Worm (Caenorhabditis elegans) whole organism, L3 larva: ENCODE data around the gene pfd-4.

ENCODE experiments used
- R02D3.7 ChIP-seq: fragments of 150-350 bp; optimal IDR thresholded peaks from 2 replicates; lab custom pipeline; 2014; ENCODE audit warnings: missing biosample characterization, missing genetic modification characterization
- ceh-28 ChIP-seq: fragments of 150-350 bp; optimal IDR thresholded peaks from 2 replicates; lab custom pipeline; 2014; ENCODE audit warnings: missing biosample characterization, missing genetic modification reagents, missing genetic modification characterization
- elt-2 ChIP-seq: sonication (generic microtip); optimal IDR thresholded peaks from 2 replicates; lab custom pipeline; 2016; ENCODE audit warnings: missing genetic modification reagents, mild to moderate bottlenecking, missing genetic modification characterization, missing compliant biosample characterization
- fos-1 ChIP-seq: fragments of 150-350 bp; optimal IDR thresholded peaks from 2 replicates; lab custom pipeline; 2014; ENCODE audit warnings: missing biosample characterization, missing genetic modification characterization
- lin-15B ChIP-seq: fragments of 150-350 bp; optimal IDR thresholded peaks from 2 replicates; lab custom pipeline; 2014; ENCODE audit warnings: missing biosample characterization, missing genetic modification characterization
- nhr-12 ChIP-seq: fragments of 150-350 bp; optimal IDR thresholded peaks from 2 replicates; lab custom pipeline; 2014; ENCODE audit warnings: missing biosample characterization, missing genetic modification characterization
- nhr-237 ChIP-seq: fragments of 150-350 bp; optimal IDR thresholded peaks from 2 replicates; lab custom pipeline; 2014; ENCODE audit warnings: missing biosample characterization, missing genetic modification characterization
- skn-1 ChIP-seq: fragments of 150-350 bp; optimal IDR thresholded peaks from 2 replicates; lab custom pipeline; 2014; ENCODE audit warnings: missing biosample characterization, missing genetic modification characterization
- unc-39 ChIP-seq: sonication (generic microtip); optimal IDR thresholded peaks from 4 replicates; lab custom pipeline; 2017; ENCODE audit warnings: missing biosample characterization, missing genetic modification characterization
- unc-62 ChIP-seq: fragments of 150-350 bp; sonication (generic microtip); optimal IDR thresholded peaks from 4 replicates; lab custom pipeline; 2014; ENCODE audit warnings: missing biosample characterization, missing genetic modification reagents, missing genetic modification characterization
- zag-1 ChIP-seq: fragments of 150-350 bp; optimal IDR thresholded peaks from 2 replicates; lab custom pipeline; 2014; ENCODE audit warnings: missing biosample characterization, missing genetic modification characterization
- ztf-11 ChIP-seq: fragments of 150-350 bp; optimal IDR thresholded peaks from 2 replicates; lab custom pipeline; 2014; ENCODE audit warnings: missing biosample characterization, missing genetic modification characterization
- ztf-4 ChIP-seq: fragments of 150-350 bp; optimal IDR thresholded peaks from 2 replicates; lab custom pipeline; 2014; ENCODE audit warnings: missing biosample characterization, missing genetic modification characterization

DNA sequence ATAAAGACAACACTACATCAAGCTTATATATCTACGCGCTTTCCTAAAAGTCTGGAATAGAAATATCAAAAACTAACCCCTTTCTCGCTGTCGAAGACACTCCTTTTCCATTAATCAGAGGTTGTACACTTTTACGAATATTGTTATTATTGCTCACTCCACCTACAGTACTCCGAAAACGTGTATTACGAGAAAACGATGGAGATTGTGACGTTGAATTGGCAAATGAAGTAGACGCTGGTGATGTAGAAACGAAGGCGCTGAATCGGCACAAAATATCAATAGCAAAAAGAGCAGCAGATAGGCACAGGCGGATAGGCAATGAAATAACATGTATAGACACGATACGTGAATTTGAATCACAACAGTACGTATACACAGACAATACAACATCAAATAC, 29.3 kb downstream of the pfd-4 start:
- TF ChIP-seq unc-62 (GFP tag; lab: Kevin White, UChicago) (no peak), fos-1 (tag; lab: Kevin White, UChicago) (no peak), ztf-4 (tag; lab: Kevin White, UChicago) (no peak), ceh-28 (tag; lab: Kevin White, UChicago) (no peak), unc-39 (tag; lab: Kevin White, UChicago) (no peak), nhr-237 (tag; lab: Kevin White, UChicago) (no peak), zag-1 (no peak), ztf-11 (tag; lab: Kevin White, UChicago) (no peak), lin-15B (no peak), nhr-12 (no peak), skn-1 (no peak), elt-2 (tag; lab: Kevin White, UChicago) (no peak), R02D3.7 (tag; lab: Kevin White, UChicago) (no peak)
